Worm (Caenorhabditis elegans) whole organism, L1 larva: ENCODE data around the gene set-20.

Source experiments
- dpl-1 ChIP-seq, 3 experiments: fragments of 150-350 bp in 2 of 3; sonication (generic microtip) in 1 of 3; optimal IDR thresholded peaks; 2 replicates each; lab custom pipeline; 2014 to 2017; ENCODE audit warnings: missing biosample characterization in 3 of 3, missing genetic modification characterization in 3 of 3, missing genetic modification reagents in 3 of 3
- fkh-10 ChIP-seq: sonication (generic microtip); optimal IDR thresholded peaks from 2 replicates; lab custom pipeline; 2017; ENCODE audit warnings: missing biosample characterization, missing genetic modification reagents, missing genetic modification characterization
- nhr-11 ChIP-seq: fragments of 150-350 bp; optimal IDR thresholded peaks from 2 replicates; lab custom pipeline; 2014; ENCODE audit warnings: missing biosample characterization, missing genetic modification characterization
- nhr-28 ChIP-seq: fragments of 150-350 bp; optimal IDR thresholded peaks from 2 replicates; lab custom pipeline; 2014; ENCODE audit warnings: missing biosample characterization, missing genetic modification characterization
- pqm-1 ChIP-seq: sonication (generic microtip); optimal IDR thresholded peaks from 3 replicates; lab custom pipeline; 2017; ENCODE audit warnings: missing biosample characterization, missing genetic modification characterization
- snpc-4 ChIP-seq: fragments of 150-350 bp; optimal IDR thresholded peaks from 2 replicates; lab custom pipeline; 2014; ENCODE audit warnings: missing biosample characterization, missing genetic modification characterization

ce11 chrX:5707809-5708208 is 21.9 kb upstream of the set-20 start:
- TF ChIP-seq nhr-11 (no peak), pqm-1 (tag; lab: Kevin White, UChicago) (no peak), fkh-10 (GFP tag; lab: Kevin White, UChicago) (peak; percentile 13), dpl-1 (GFP tag; optimal IDR thresholded peaks at IDR 0.05; lab: Kevin White, UChicago) (no peak), snpc-4 (peak; percentile 11), nhr-28 (tag; lab: Kevin White, UChicago) (no peak)
